Fruit fly (Drosophila melanogaster): ENCODE measurements around the gene CG8360.

CG8360 gene

dm6 chr2L:8241700-8242099 is 28.9 kb downstream of the CG8360 start, which contains the start of gene Spn28F:
Gene Spn28F, minus strand, starts transcription at chr2L:8241800.
- no peak for TF ChIP-seq Awh (GFP tag; IDR thresholded peaks at IDR 0.05)

dm6 chr2L:8242186-8242585 is 29.4 kb downstream of the CG8360 start, which contains the start of gene CG14277:
Gene CG14277, plus strand, starts transcription at chr2L:8242486.
- no peak for TF ChIP-seq CG12104 (GFP tag; optimal IDR thresholded peaks at IDR 0.05)
- TF ChIP-seq CG3838 (GFP tag; optimal IDR thresholded peaks at IDR 0.05) = no peak
- no peak for TF ChIP-seq gsb-n (tag; optimal IDR thresholded peaks at IDR 0.05)
- no peak for TF ChIP-seq CG11560 (tag; IDR thresholded peaks at IDR 0.05)
- TF ChIP-seq CG17912 (GFP tag; optimal IDR thresholded peaks at IDR 0.05) = no peak
- no peak for TF ChIP-seq CG17361 (GFP tag; IDR thresholded peaks at IDR 0.05)
- no peak for TF ChIP-seq Sry-δ (GFP tag; optimal IDR thresholded peaks at IDR 0.05)
- no peak for TF ChIP-seq CG16863 (GFP tag; optimal IDR thresholded peaks at IDR 0.05)
- TF ChIP-seq chn (GFP tag; optimal IDR thresholded peaks at IDR 0.05) = no peak
- no peak for TF ChIP-seq CG17328 (GFP tag; IDR thresholded peaks at IDR 0.05)
- TF ChIP-seq odd (GFP tag; optimal IDR thresholded peaks at IDR 0.05) = no peak
- no peak for TF ChIP-seq dmrt99B (tag; optimal IDR thresholded peaks at IDR 0.05)

dm6 chr2L:8243903-8244302 is 31.1 kb downstream of the CG8360 start, which contains the start of gene CG43057:
Gene CG43057, minus strand, starts transcription at chr2L:8244003.
- TF ChIP-seq dan (GFP tag; IDR thresholded peaks at IDR 0.05) (no peak), Xbp1 (GFP tag; optimal IDR thresholded peaks at IDR 0.05) (no peak), CoRest (tag; optimal IDR thresholded peaks at IDR 0.05) (no peak), Bgb (GFP tag; IDR thresholded peaks at IDR 0.05; ENCODE audit: partially characterized antibody) (no peak), inv (GFP tag; IDR thresholded peaks at IDR 0.05; ENCODE audit: partially characterized antibody) (no peak), CG10147 (GFP tag; optimal IDR thresholded peaks at IDR 0.05) (no peak), CG43689 (GFP tag; IDR thresholded peaks at IDR 0.05) (no peak), PHDP (tag; optimal IDR thresholded peaks at IDR 0.05) (no peak), CG3838 (GFP tag; optimal IDR thresholded peaks at IDR 0.05) (no peak), Poxn (GFP tag; IDR thresholded peaks at IDR 0.05) (no peak), fd102C (GFP tag; optimal IDR thresholded peaks at IDR 0.05) (no peak), CG2202 (tag; optimal IDR thresholded peaks at IDR 0.05) (no peak), ac (GFP tag; optimal IDR thresholded peaks at IDR 0.05) (no peak), Bdp1 (GFP tag; optimal IDR thresholded peaks at IDR 0.05) (no peak), danr (GFP tag; IDR thresholded peaks at IDR 0.05) (no peak), CG1647 (GFP tag; optimal IDR thresholded peaks at IDR 0.05) (no peak), Doc2 (GFP tag; IDR thresholded peaks at IDR 0.05) (no peak), Atf3 (GFP tag; optimal IDR thresholded peaks at IDR 0.05) (no peak), CG3995 (GFP tag; optimal IDR thresholded peaks at IDR 0.05) (no peak)

- TF ChIP-seq CG2120 (GFP tag; optimal IDR thresholded peaks at IDR 0.05) = no peak
- no peak for TF ChIP-seq CG3407 (GFP tag; optimal IDR thresholded peaks at IDR 0.05)
- TF ChIP-seq slbo (GFP tag; IDR thresholded peaks at IDR 0.05) = peak; percentile 63
- TF ChIP-seq chn (GFP tag; optimal IDR thresholded peaks at IDR 0.05) = no peak
- TF ChIP-seq CG4854 (GFP tag; optimal IDR thresholded peaks at IDR 0.05) = no peak
- no peak for TF ChIP-seq sna (GFP tag; IDR thresholded peaks at IDR 0.05; ENCODE audit: partially characterized antibody)
- TF ChIP-seq zfh1 (GFP tag; IDR thresholded peaks at IDR 0.05) = peak; percentile 33; the same call in 1 of the 3 replicates
- TF ChIP-seq CG9932 (GFP tag; IDR thresholded peaks at IDR 0.05) = peak; percentile 54
- peak; percentile 51; the same call in 1 of the 2 replicates for TF ChIP-seq lmd (GFP tag; IDR thresholded peaks at IDR 0.05)
- TF ChIP-seq sima (GFP tag; optimal IDR thresholded peaks at IDR 0.05) = no peak
- TF ChIP-seq mam (GFP tag; optimal IDR thresholded peaks at IDR 0.05) = peak; percentile 3
- peak; percentile 44 for TF ChIP-seq Med (GFP tag)
- TF ChIP-seq CG10431 (GFP tag; optimal IDR thresholded peaks at IDR 0.05) = no peak
- TF ChIP-seq Usf (GFP tag; optimal IDR thresholded peaks at IDR 0.05) = no peak
- TF ChIP-seq CG16815 (GFP tag; optimal IDR thresholded peaks at IDR 0.05) = no peak
- no peak for TF ChIP-seq H15 (GFP tag; IDR thresholded peaks at IDR 0.05)
- TF ChIP-seq amos (GFP tag; IDR thresholded peaks at IDR 0.05; ENCODE audit: partially characterized antibody) = no peak
- TF ChIP-seq Xrp1 (GFP tag; IDR thresholded peaks at IDR 0.05) = peak; percentile 30; the same call in 1 of the 2 replicates
- TF ChIP-seq CrebB (tag; optimal IDR thresholded peaks at IDR 0.05) = no peak
- peak; percentile 57; the same call in 1 of the 2 replicates for TF ChIP-seq Awh (GFP tag; IDR thresholded peaks at IDR 0.05)
Measured at dm6 chr2L:8255406-8255805, 42.6 kb downstream of the CG8360 start.
